Worm (Caenorhabditis elegans): ENCODE results near the gene Y49F6B.12.

DNA sequence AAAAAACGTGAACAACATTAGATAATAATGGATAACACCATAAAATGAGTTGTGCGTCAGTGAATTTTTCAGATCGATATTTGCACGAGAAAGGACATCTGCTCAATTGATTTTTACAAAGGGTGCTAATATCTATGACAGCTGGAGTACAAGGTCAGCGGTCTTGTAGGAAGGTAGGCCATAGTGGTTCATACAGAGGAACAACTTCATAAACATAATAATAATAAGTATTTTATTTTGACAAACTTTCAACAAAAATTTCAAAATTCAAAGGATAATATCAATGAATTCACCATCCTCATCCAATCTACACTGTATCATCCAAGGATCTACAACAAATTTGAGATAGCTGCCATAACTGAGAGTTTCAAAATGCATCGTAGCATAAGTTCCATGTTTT, 5.0 kb upstream of the Y49F6B.12 start, which contains the start of gene fbxb-104:
- TF ChIP-seq snpc-4 (tag; optimal IDR thresholded peaks at IDR 0.05) (no peak), mep-1 (tag; optimal IDR thresholded peaks at IDR 0.05) (no peak), nhr-77 (tag; optimal IDR thresholded peaks at IDR 0.05) (no peak), zag-1 (tag; optimal IDR thresholded peaks at IDR 0.05) (no peak), xbp-1 (tag; optimal IDR thresholded peaks at IDR 0.05) (no peak), fos-1 (tag; optimal IDR thresholded peaks at IDR 0.05) (no peak), blmp-1 (tag; optimal IDR thresholded peaks at IDR 0.05) (no peak), ceh-82 (tag; optimal IDR thresholded peaks at IDR 0.05) (no peak)

Data from whole organism, L1 larva.